Worm (Caenorhabditis elegans): Measurements from ENCODE around the gene zig-11.

- no peak for TF ChIP-seq nhr-76 (tag; optimal IDR thresholded peaks at IDR 0.05)
- no peak for TF ChIP-seq blmp-1 (tag; optimal IDR thresholded peaks at IDR 0.05)
- no peak for TF ChIP-seq pha-4 (tag; optimal IDR thresholded peaks at IDR 0.05)
- TF ChIP-seq ceh-43 (GFP tag; optimal IDR thresholded peaks at IDR 0.05), result no peak
- TF ChIP-seq unc-39 (tag; optimal IDR thresholded peaks at IDR 0.05), result no peak
Measured at ce11 chrV:1911102-1911501, 18.4 kb upstream of the zig-11 start, which contains the start of gene Y32G9A.3.

All from whole organism, mixed stage, embryonic.